Fruit fly (Drosophila melanogaster) Kc167 (cell line): ENCODE results near the gene RnpS1.

Experiments used
- Myc ChIP-seq: fragments of >200 bp; optimal IDR thresholded peaks from 2 replicates; lab custom pipeline; 2017; ENCODE audit warnings: missing external identifiers
- h ChIP-seq: fragments of >200 bp; optimal IDR thresholded peaks from 3 replicates; lab custom pipeline; 2018; ENCODE audit warnings: missing external identifiers
- psq ChIP-seq: fragments of >200 bp; optimal IDR thresholded peaks from 2 replicates; lab custom pipeline; 2017; ENCODE audit warnings: missing external identifiers

DNA sequence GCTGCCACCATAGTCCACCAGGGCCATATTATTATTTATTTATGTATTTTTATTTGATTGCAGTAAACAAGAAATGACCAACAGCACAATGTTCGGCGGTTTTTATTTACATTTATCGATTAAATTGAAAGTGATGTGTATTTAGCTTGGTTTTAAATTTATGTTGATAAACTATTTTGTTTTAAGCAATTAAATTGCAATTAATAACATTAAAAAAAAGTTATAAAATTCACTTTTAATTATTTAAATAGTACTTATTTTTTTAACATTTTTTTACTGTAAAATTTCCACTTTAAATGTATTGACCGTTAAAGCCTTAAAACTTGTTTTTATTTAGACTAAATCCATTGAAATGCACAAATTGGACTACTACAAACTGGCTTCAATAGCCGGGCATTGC lies 18.3 kb downstream of the RnpS1 start, which contains the start of gene CG16790:
- TF ChIP-seq Myc (lab: Kevin White, UChicago) (no peak), h (no peak), psq (lab: Kevin White, UChicago) (no peak)
